Worm (Caenorhabditis elegans) whole organism, mixed stage, embryonic: ENCODE measurements around the gene E02H1.6.

Source experiments
- blmp-1 ChIP-seq: fragments of 150-350 bp; optimal IDR thresholded peaks from 2 replicates; lab custom pipeline; 2014; ENCODE audit warnings: missing biosample characterization, missing genetic modification characterization
- ceh-39 ChIP-seq: fragments of 150-350 bp; optimal IDR thresholded peaks from 2 replicates; lab custom pipeline; 2014; ENCODE audit warnings: missing biosample characterization, missing genetic modification characterization
- drap-1 ChIP-seq: fragments of 200-800 bp; sonication (Bioruptor generic); optimal IDR thresholded peaks from 3 replicates; lab custom pipeline; 2018; ENCODE audit warnings: mild to moderate bottlenecking, missing genetic modification characterization, missing compliant biosample characterization
- elt-1 ChIP-seq: sonication (generic microtip); optimal IDR thresholded peaks from 2 replicates; lab custom pipeline; 2017; ENCODE audit warnings: missing genetic modification characterization, mild to moderate bottlenecking, missing compliant biosample characterization, antibody characterized with exemption, moderate library complexity, borderline replicate concordance; ENCODE audit not compliant: insufficient read depth
- ham-2 ChIP-seq: fragments of 200-800 bp; sonication (Bioruptor generic); optimal IDR thresholded peaks from 2 replicates; lab custom pipeline; 2018; ENCODE audit warnings: mild to moderate bottlenecking, missing genetic modification characterization, missing compliant biosample characterization
- hlh-1 ChIP-seq: fragments of 150-350 bp; optimal IDR thresholded peaks from 2 replicates; lab custom pipeline; 2014; ENCODE audit warnings: missing biosample characterization, missing genetic modification reagents, missing genetic modification characterization
- lsy-2 ChIP-seq: fragments of 150-350 bp; optimal IDR thresholded peaks from 2 replicates; lab custom pipeline; 2014; ENCODE audit warnings: missing biosample characterization, missing genetic modification characterization
- mab-5 ChIP-seq: fragments of 150-350 bp; optimal IDR thresholded peaks from 2 replicates; lab custom pipeline; 2014; ENCODE audit warnings: missing biosample characterization, missing genetic modification characterization
- mep-1 ChIP-seq: fragments of 150-350 bp; optimal IDR thresholded peaks from 2 replicates; lab custom pipeline; 2017; ENCODE audit warnings: missing biosample characterization, missing genetic modification reagents, missing genetic modification characterization, inconsistent platforms
- nhr-76 ChIP-seq: sonication (generic microtip); optimal IDR thresholded peaks from 2 replicates; lab custom pipeline; 2017; ENCODE audit warnings: missing biosample characterization, missing genetic modification characterization
- pha-4 ChIP-seq: fragments of 150-350 bp; optimal IDR thresholded peaks from 2 replicates; lab custom pipeline; 2018; ENCODE audit warnings: missing biosample characterization, missing genetic modification reagents, missing genetic modification characterization
- unc-39 ChIP-seq: fragments of 150-350 bp; optimal IDR thresholded peaks from 2 replicates; lab custom pipeline; 2014; ENCODE audit warnings: missing biosample characterization, missing genetic modification characterization
- unc-62 ChIP-seq: fragments of 150-350 bp; optimal IDR thresholded peaks from 2 replicates; lab custom pipeline; 2014; ENCODE audit warnings: missing biosample characterization, missing genetic modification reagents, missing genetic modification characterization
- ztf-11 ChIP-seq: fragments of 150-350 bp; optimal IDR thresholded peaks from 2 replicates; lab custom pipeline; 2014; ENCODE audit warnings: missing biosample characterization, missing genetic modification characterization

- TF ChIP-seq ztf-11 (tag; lab: Kevin White, UChicago) (no peak), nhr-76 (tag; lab: Kevin White, UChicago) (no peak), unc-62 (GFP tag; lab: Kevin White, UChicago) (no peak), lsy-2 (no peak), unc-39 (no peak), ham-2 (GFP tag; lab: Kevin White, UChicago) (no peak), hlh-1 (tag; lab: Kevin White, UChicago) (no peak), pha-4 (tag; lab: Kevin White, UChicago) (no peak), blmp-1 (tag; lab: Kevin White, UChicago) (no peak), mab-5 (tag; lab: Kevin White, UChicago) (no peak), ceh-39 (tag; lab: Kevin White, UChicago) (no peak), mep-1 (tag; lab: Kevin White, UChicago) (no peak), drap-1 (GFP tag; lab: Kevin White, UChicago) (no peak), elt-1 (tag; lab: Kevin White, UChicago) (no peak)
Measured at ce11 chrII:9554925-9555553, 41.5 kb upstream of the E02H1.6 start, which contains the start of gene F35H8.2.
